Fruit fly (Drosophila melanogaster) whole organism, embryonic: ENCODE data around the gene Mlp84B.
A peak's percentile ranks its signal among the peaks of the same experiment; 100 is the strongest.

Experiments
- Aef1 ChIP-seq: fragments of 200-800 bp; sonication (Bioruptor generic); IDR thresholded peaks from 3 replicates; pipeline ENCODE4 v1.3.6; 2022; ENCODE audit warnings: missing biosample characterization, missing genetic modification characterization
- Bgb ChIP-seq: fragments of 200-800 bp; sonication (Bioruptor generic); IDR thresholded peaks from 2 replicates; pipeline ENCODE4 v1.3.6; 2022; ENCODE audit warnings: missing biosample characterization, missing genetic modification characterization; ENCODE audit not compliant: partially characterized antibody
- BtbVII ChIP-seq: fragments of 200-800 bp; sonication (Bioruptor generic); optimal IDR thresholded peaks from 3 replicates; lab custom pipeline; 2017; ENCODE audit warnings: missing biosample characterization, mild to moderate bottlenecking, missing genetic modification characterization
- CG10209 ChIP-seq: fragments of 200-800 bp; sonication (Bioruptor generic); optimal IDR thresholded peaks from 3 replicates; lab custom pipeline; 2017; ENCODE audit warnings: missing biosample characterization, mild to moderate bottlenecking, missing genetic modification characterization, missing genetic modification reagents
- CG10543 ChIP-seq: fragments of 200-800 bp; sonication (Bioruptor generic); optimal IDR thresholded peaks from 3 replicates; lab custom pipeline; 2017; ENCODE audit warnings: missing biosample characterization, mild to moderate bottlenecking, missing genetic modification characterization, moderate library complexity
- CG12071 ChIP-seq: fragments of 200-800 bp; sonication (Bioruptor generic); optimal IDR thresholded peaks from 3 replicates; lab custom pipeline; 2018; ENCODE audit warnings: missing biosample characterization, mild to moderate bottlenecking, missing genetic modification characterization
- CG12299 ChIP-seq: fragments of 200-800 bp; sonication (Bioruptor generic); optimal IDR thresholded peaks from 2 replicates; lab custom pipeline; 2018; ENCODE audit warnings: missing biosample characterization, mild to moderate bottlenecking, missing genetic modification characterization
- CG12769 ChIP-seq: fragments of 200-800 bp; sonication (Bioruptor generic); optimal IDR thresholded peaks from 2 replicates; lab custom pipeline; 2019; ENCODE audit warnings: missing biosample characterization, mild to moderate bottlenecking, missing genetic modification characterization, moderate library complexity
- CG13894 ChIP-seq: fragments of 200-800 bp; sonication (Bioruptor generic); optimal IDR thresholded peaks from 3 replicates; lab custom pipeline; 2018; ENCODE audit warnings: missing biosample characterization, mild to moderate bottlenecking, missing genetic modification characterization, moderate library complexity
- CG16779 ChIP-seq: fragments of 200-800 bp; sonication (Bioruptor generic); IDR thresholded peaks from 2 replicates; pipeline ENCODE4 v1.3.6; 2022; ENCODE audit warnings: missing biosample characterization, missing genetic modification characterization
- CG16863 ChIP-seq: fragments of 200-800 bp; sonication (Bioruptor generic); optimal IDR thresholded peaks from 3 replicates; lab custom pipeline; 2016; ENCODE audit warnings: missing biosample characterization, missing genetic modification characterization
- CG1792 ChIP-seq: fragments of 200-800 bp; sonication (Bioruptor generic); optimal IDR thresholded peaks from 2 replicates; lab custom pipeline; 2016; ENCODE audit warnings: missing biosample characterization, missing genetic modification characterization
- CG18764 ChIP-seq: fragments of 200-800 bp; sonication (Bioruptor generic); optimal IDR thresholded peaks from 3 replicates; lab custom pipeline; 2016; ENCODE audit warnings: missing biosample characterization, missing genetic modification characterization
- CG34224 ChIP-seq: fragments of 200-800 bp; sonication (Bioruptor generic); IDR thresholded peaks from 3 replicates; pipeline ENCODE4 v1.3.6; 2022; ENCODE audit warnings: missing biosample characterization, missing genetic modification characterization; ENCODE audit not compliant: partially characterized antibody
- CG43689 ChIP-seq: fragments of 200-800 bp; sonication (Bioruptor generic); IDR thresholded peaks from 2 replicates; pipeline ENCODE4 v1.3.6; 2022; ENCODE audit warnings: missing biosample characterization, missing genetic modification characterization
- CG4617 ChIP-seq: fragments of 200-800 bp; sonication (Bioruptor generic); optimal IDR thresholded peaks from 3 replicates; lab custom pipeline; 2016; ENCODE audit warnings: missing biosample characterization, missing genetic modification characterization, borderline replicate concordance
- CG8944 ChIP-seq: fragments of 200-800 bp; sonication (Bioruptor generic); optimal IDR thresholded peaks from 3 replicates; lab custom pipeline; 2016; ENCODE audit warnings: missing biosample characterization, missing genetic modification characterization
- Elba2 ChIP-seq: fragments of 200-800 bp; sonication (Bioruptor generic); optimal IDR thresholded peaks from 3 replicates; lab custom pipeline; 2016; ENCODE audit warnings: missing biosample characterization, missing genetic modification characterization
- Hand ChIP-seq: fragments of 200-800 bp; sonication (Bioruptor generic); optimal IDR thresholded peaks from 2 replicates; lab custom pipeline; 2017; ENCODE audit warnings: mild to moderate bottlenecking, missing biosample characterization, missing genetic modification reagents, missing genetic modification characterization
- Hey ChIP-seq: fragments of 200-800 bp; sonication (Bioruptor generic); optimal IDR thresholded peaks from 3 replicates; lab custom pipeline; 2018; ENCODE audit warnings: missing biosample characterization, mild to moderate bottlenecking, missing genetic modification characterization
- Hsf ChIP-seq: fragments of 200-800 bp; sonication (Bioruptor generic); optimal IDR thresholded peaks from 3 replicates; lab custom pipeline; 2016; ENCODE audit warnings: missing biosample characterization, missing genetic modification characterization
- Max ChIP-seq: fragments of 200-800 bp; sonication (Bioruptor generic); optimal IDR thresholded peaks from 2 replicates; lab custom pipeline; 2016; ENCODE audit warnings: missing biosample characterization, mild to moderate bottlenecking, missing genetic modification characterization
- Side ChIP-seq: fragments of 200-800 bp; sonication (Bioruptor generic); optimal IDR thresholded peaks from 2 replicates; lab custom pipeline; 2016; ENCODE audit warnings: missing biosample characterization, missing genetic modification characterization
- TFAM ChIP-seq: fragments of 200-800 bp; sonication (Bioruptor generic); optimal IDR thresholded peaks from 2 replicates; lab custom pipeline; 2017; ENCODE audit warnings: missing biosample characterization, missing genetic modification characterization, inconsistent platforms
- Vsx1 ChIP-seq: fragments of 200-800 bp; sonication (Bioruptor generic); optimal IDR thresholded peaks from 2 replicates; lab custom pipeline; 2017; ENCODE audit warnings: missing biosample characterization, mild to moderate bottlenecking, missing genetic modification characterization, missing genetic modification reagents
- ara ChIP-seq: fragments of 200-800 bp; sonication (Bioruptor generic); IDR thresholded peaks from 2 replicates; pipeline ENCODE4 v1.3.6; 2022; ENCODE audit warnings: missing biosample characterization, missing genetic modification characterization
- ase ChIP-seq: fragments of 200-800 bp; sonication (Bioruptor generic); IDR thresholded peaks from 3 replicates; pipeline ENCODE4 v1.3.6; 2022; ENCODE audit warnings: missing biosample characterization, missing genetic modification characterization
- ato ChIP-seq: fragments of 200-800 bp; sonication (Bioruptor generic); IDR thresholded peaks from 2 replicates; pipeline ENCODE4 v1.3.6; 2022; ENCODE audit warnings: missing biosample characterization, missing genetic modification characterization; ENCODE audit not compliant: partially characterized antibody
- cas ChIP-seq: fragments of 200-800 bp; sonication (Bioruptor generic); IDR thresholded peaks from 2 replicates; pipeline ENCODE4 v1.3.6; 2022; ENCODE audit warnings: missing biosample characterization, missing genetic modification characterization
- chn ChIP-seq: fragments of 200-800 bp; sonication (Bioruptor generic); optimal IDR thresholded peaks from 2 replicates; lab custom pipeline; 2016; ENCODE audit warnings: missing biosample characterization, missing genetic modification characterization
- ci ChIP-seq: fragments of 200-800 bp; sonication (Bioruptor generic); IDR thresholded peaks from 3 replicates; pipeline ENCODE4 v1.3.6; 2022; ENCODE audit warnings: missing biosample characterization, missing genetic modification characterization
- crol ChIP-seq: fragments of 200-800 bp; sonication (Bioruptor generic); IDR thresholded peaks from 2 replicates; pipeline ENCODE4 v1.3.6; 2022; ENCODE audit warnings: missing biosample characterization, missing genetic modification characterization
- cwo ChIP-seq: fragments of 200-800 bp; sonication (Bioruptor generic); optimal IDR thresholded peaks from 3 replicates; lab custom pipeline; 2017; ENCODE audit warnings: missing biosample characterization, missing genetic modification characterization, mild to moderate bottlenecking, moderate library complexity, missing genetic modification reagents
- dmrt99B ChIP-seq: fragments of 200-800 bp; sonication (Bioruptor generic); optimal IDR thresholded peaks from 2 replicates; lab custom pipeline; 2018; ENCODE audit warnings: missing biosample characterization, mild to moderate bottlenecking, missing genetic modification characterization, moderate library complexity
- ems ChIP-seq: fragments of 200-800 bp; sonication (Bioruptor generic); optimal IDR thresholded peaks from 3 replicates; lab custom pipeline; 2016; ENCODE audit warnings: missing biosample characterization, missing genetic modification characterization
- ewg ChIP-seq: fragments of 200-800 bp; sonication (Bioruptor generic); optimal IDR thresholded peaks from 3 replicates; lab custom pipeline; 2017; ENCODE audit warnings: mild to moderate bottlenecking, missing biosample characterization, missing genetic modification reagents, missing genetic modification characterization
- fd64A ChIP-seq: fragments of 200-800 bp; sonication (Bioruptor generic); optimal IDR thresholded peaks from 3 replicates; lab custom pipeline; 2018; ENCODE audit warnings: missing biosample characterization, mild to moderate bottlenecking, missing genetic modification characterization
- fd96Cb ChIP-seq: fragments of 200-800 bp; sonication (Bioruptor generic); optimal IDR thresholded peaks from 2 replicates; lab custom pipeline; 2018; ENCODE audit warnings: missing biosample characterization, mild to moderate bottlenecking, missing genetic modification characterization, moderate library complexity
- inv ChIP-seq: fragments of 200-800 bp; sonication (Bioruptor generic); IDR thresholded peaks from 2 replicates; pipeline ENCODE4 v1.3.6; 2022; ENCODE audit warnings: missing biosample characterization, missing genetic modification characterization; ENCODE audit not compliant: partially characterized antibody
- nerfin-2 ChIP-seq: fragments of 200-800 bp; sonication (Bioruptor generic); IDR thresholded peaks from 2 replicates; pipeline ENCODE4 v1.3.6; 2022; ENCODE audit warnings: missing biosample characterization, missing genetic modification characterization; ENCODE audit not compliant: partially characterized antibody
- p53 ChIP-seq: fragments of 200-800 bp; sonication (Bioruptor generic); optimal IDR thresholded peaks from 2 replicates; lab custom pipeline; 2016; ENCODE audit warnings: missing biosample characterization, missing genetic modification characterization
- pzg ChIP-seq: fragments of 200-800 bp; sonication (Bioruptor generic); optimal IDR thresholded peaks from 3 replicates; lab custom pipeline; 2018; ENCODE audit warnings: missing biosample characterization, mild to moderate bottlenecking, missing genetic modification characterization, moderate library complexity
- sens-2 ChIP-seq: fragments of 200-800 bp; sonication (Bioruptor generic); IDR thresholded peaks from 2 replicates; pipeline ENCODE4 v1.3.6; 2022; ENCODE audit warnings: missing biosample characterization, missing genetic modification characterization
- sima ChIP-seq: fragments of 200-800 bp; sonication (Bioruptor generic); optimal IDR thresholded peaks from 2 replicates; lab custom pipeline; 2016; ENCODE audit warnings: missing biosample characterization, missing genetic modification characterization
- slp2 ChIP-seq: fragments of 200-800 bp; sonication (Bioruptor generic); optimal IDR thresholded peaks from 2 replicates; lab custom pipeline; 2016; ENCODE audit warnings: missing biosample characterization, missing genetic modification characterization
- so ChIP-seq: fragments of 200-800 bp; sonication (Bioruptor generic); IDR thresholded peaks from 3 replicates; pipeline ENCODE4 v1.3.6; 2022; ENCODE audit warnings: missing biosample characterization, missing genetic modification characterization
- stwl ChIP-seq: fragments of 200-800 bp; sonication (Bioruptor generic); optimal IDR thresholded peaks from 3 replicates; lab custom pipeline; 2018; ENCODE audit warnings: missing biosample characterization, mild to moderate bottlenecking, missing genetic modification characterization, moderate library complexity
- wdn ChIP-seq: fragments of 200-800 bp; sonication (Bioruptor generic); IDR thresholded peaks from 2 replicates; pipeline ENCODE4 v1.3.6; 2022; ENCODE audit warnings: missing biosample characterization, missing genetic modification characterization

The Mlp84B gene

DNA sequence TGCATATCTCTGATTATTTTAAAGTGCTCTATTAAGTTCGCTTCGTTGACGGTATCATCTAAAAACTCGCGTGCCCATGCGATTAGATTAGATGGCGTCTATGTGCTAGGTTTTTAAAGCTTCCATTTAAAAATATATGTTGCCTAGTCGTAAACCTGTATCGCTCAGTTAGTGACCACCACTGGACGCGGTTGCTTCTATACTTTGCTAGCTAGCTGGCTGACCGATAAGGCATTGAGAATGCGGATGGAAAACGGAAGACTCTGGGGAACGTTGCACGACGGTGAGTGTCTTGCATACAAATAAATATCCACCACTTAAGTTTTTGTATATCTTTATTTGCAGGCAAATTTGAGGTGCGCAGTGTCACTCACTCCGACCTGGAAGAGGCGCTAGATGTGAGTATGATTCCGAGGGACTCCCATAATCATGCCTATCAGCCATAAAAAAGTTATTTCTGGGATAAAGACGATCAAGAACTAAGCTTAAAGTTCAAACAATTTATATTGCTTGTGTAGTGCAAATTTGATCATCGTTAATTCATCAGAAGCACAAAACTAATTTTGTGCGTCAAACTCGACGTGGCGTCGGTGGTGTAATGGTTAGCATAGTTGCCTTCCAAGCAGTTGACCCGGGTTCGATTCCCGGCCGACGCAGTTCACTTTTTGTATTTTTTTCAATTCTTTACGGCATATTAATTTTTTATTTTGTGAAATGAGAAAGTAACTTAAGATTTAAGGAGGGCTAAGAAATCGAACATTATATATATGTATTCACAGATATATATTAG, 11.9 kb upstream of the Mlp84B start, which contains the start of gene CG31248 (continued):
- no peak for TF ChIP-seq stwl (tag; lab: Kevin White, UChicago)
- peak; percentile 10; the same call in 1 of the 2 replicates for TF ChIP-seq inv
- peak; percentile 71 for TF ChIP-seq CG10543
- peak; percentile 35 for TF ChIP-seq Side (GFP tag; lab: Kevin White, UChicago)
- peak; percentile 10 for TF ChIP-seq CG1792
- TF ChIP-seq sima (GFP tag; lab: Kevin White, UChicago): no peak
- TF ChIP-seq ara (GFP tag; lab: Robert Waterston, UW): no peak
- peak; percentile 67 for TF ChIP-seq ato (GFP tag; lab: Robert Waterston, UW)
- peak; percentile 15 for TF ChIP-seq CG10209 (GFP tag; lab: Kevin White, UChicago)
- TF ChIP-seq Elba2 (GFP tag; lab: Kevin White, UChicago): no peak
- TF ChIP-seq crol: no peak
- no peak for TF ChIP-seq wdn (GFP tag; lab: Robert Waterston, UW)
- peak; percentile 95 for TF ChIP-seq cwo (GFP tag; lab: Kevin White, UChicago)
- TF ChIP-seq CG12071 (GFP tag; lab: Kevin White, UChicago): no peak
- TF ChIP-seq pzg (GFP tag; lab: Kevin White, UChicago): no peak
- TF ChIP-seq Bgb: peak; percentile 79

DNA sequence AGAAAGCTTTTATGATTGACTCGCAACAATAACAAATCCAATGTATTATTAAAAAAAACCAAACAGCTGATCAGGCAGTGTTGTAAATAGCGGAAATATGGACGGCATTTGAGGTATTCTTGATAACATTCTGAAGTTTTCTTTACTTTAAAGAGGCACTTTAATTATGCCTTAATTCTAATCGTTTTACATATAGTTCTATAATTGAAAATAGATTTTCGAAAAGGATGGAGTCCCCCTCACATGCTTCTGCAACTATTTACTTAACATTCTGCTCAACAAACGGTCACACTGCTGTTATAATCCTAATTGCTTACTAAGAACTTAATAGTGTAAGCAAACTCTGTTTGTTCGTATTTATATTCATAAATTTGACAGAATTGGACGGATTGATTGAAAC, 10.4 kb upstream of the Mlp84B start, which contains the start of gene CG10068:
TSS of gene CG10068 (minus strand) at position 62 of the 400 bp plus-strand sequence.
- TF ChIP-seq Hsf (GFP tag; lab: Kevin White, UChicago): peak; percentile 90
- peak; percentile 94 for TF ChIP-seq ase (GFP tag; lab: Robert Waterston, UW)
- peak; percentile 88 for TF ChIP-seq fd96Cb
- peak; percentile 96 for TF ChIP-seq ci
- TF ChIP-seq BtbVII (GFP tag; lab: Kevin White, UChicago): peak; percentile 81
- TF ChIP-seq Hey (tag; lab: Kevin White, UChicago): no peak
- peak; percentile 87 for TF ChIP-seq Aef1
- peak; percentile 61 for TF ChIP-seq TFAM (GFP tag; lab: Kevin White, UChicago)
- peak; percentile 83 for TF ChIP-seq CG8944 (GFP tag; lab: Kevin White, UChicago)
- TF ChIP-seq Hand (GFP tag; lab: Kevin White, UChicago): peak; percentile 54
- peak; percentile 78 for TF ChIP-seq ewg (GFP tag; lab: Kevin White, UChicago)
- TF ChIP-seq CG12769 (tag; lab: Kevin White, UChicago): peak; percentile 77
- peak; percentile 90 for TF ChIP-seq so (GFP tag; lab: Robert Waterston, UW)
- TF ChIP-seq CG4617 (GFP tag; lab: Kevin White, UChicago): peak; percentile 78
- peak; percentile 73 for TF ChIP-seq fd64A (GFP tag; lab: Kevin White, UChicago)
- peak; percentile 72 for TF ChIP-seq Vsx1
- peak; percentile 87 for TF ChIP-seq CG12299 (tag; lab: Kevin White, UChicago)
- peak; percentile 87 for TF ChIP-seq dmrt99B (tag; lab: Kevin White, UChicago)
- peak; percentile 55 for TF ChIP-seq p53 (GFP tag; lab: Kevin White, UChicago)
- peak; percentile 48; the same call in 2 of the 3 replicates for TF ChIP-seq CG34224
- peak; percentile 80; the same call in 1 of the 2 replicates for TF ChIP-seq CG16779
- TF ChIP-seq CG18764: peak; percentile 84
- TF ChIP-seq CG13894 (tag; lab: Kevin White, UChicago): peak; percentile 90
- TF ChIP-seq sens-2 (GFP tag; lab: Robert Waterston, UW): peak; percentile 92
- TF ChIP-seq ems (GFP tag; lab: Kevin White, UChicago): peak; percentile 88
- peak; percentile 89 for TF ChIP-seq CG16863 (GFP tag; lab: Kevin White, UChicago)
- TF ChIP-seq CG43689 (GFP tag; lab: Robert Waterston, UW): peak; percentile 60; the same call in 1 of the 2 replicates
- peak; percentile 60 for TF ChIP-seq CG12071 (GFP tag; lab: Kevin White, UChicago)
- TF ChIP-seq Max: peak; percentile 91
- TF ChIP-seq cwo (GFP tag; lab: Kevin White, UChicago): peak; percentile 83
- peak; percentile 86 for TF ChIP-seq slp2 (GFP tag; lab: Kevin White, UChicago)
- peak; percentile 65 for TF ChIP-seq cas (GFP tag; lab: Robert Waterston, UW)
- peak; percentile 89 for TF ChIP-seq chn (GFP tag; lab: Kevin White, UChicago)
- no peak for TF ChIP-seq nerfin-2 (GFP tag; lab: Robert Waterston, UW)
